Fruit fly (Drosophila melanogaster): ENCODE measurements around the gene myo.

The myo gene

dm6 chr4:722904-723303 is 27.0 kb upstream of the myo start (continued):
- no peak for TF ChIP-seq CG15601 (tag; optimal IDR thresholded peaks at IDR 0.05)
- no peak for TF ChIP-seq Spps (tag; optimal IDR thresholded peaks at IDR 0.05)
- TF ChIP-seq E2f2 (GFP tag; IDR thresholded peaks at IDR 0.05), result no peak
- peak; percentile 62 for TF ChIP-seq CG16813 (GFP tag; IDR thresholded peaks at IDR 0.05; ENCODE audit: partially characterized antibody)
- TF ChIP-seq CG6791 (GFP tag; IDR thresholded peaks at IDR 0.05; ENCODE audit: partially characterized antibody), result peak; percentile 67; the same call in 1 of the 3 replicates
- no peak for TF ChIP-seq Blimp-1 (GFP tag; optimal IDR thresholded peaks at IDR 0.05)
- TF ChIP-seq wor (GFP tag; IDR thresholded peaks at IDR 0.05), result no peak
- TF ChIP-seq p53 (GFP tag; optimal IDR thresholded peaks at IDR 0.05), result no peak
- TF ChIP-seq danr (GFP tag; IDR thresholded peaks at IDR 0.05), result no peak
- TF ChIP-seq gce (GFP tag; IDR thresholded peaks at IDR 0.05), result no peak
- TF ChIP-seq CG3995 (GFP tag; optimal IDR thresholded peaks at IDR 0.05), result no peak
- no peak for TF ChIP-seq CG3065 (GFP tag; optimal IDR thresholded peaks at IDR 0.05)
- no peak for TF ChIP-seq fd3F (GFP tag; optimal IDR thresholded peaks at IDR 0.05)

- TF ChIP-seq CG2199 (GFP tag; IDR thresholded peaks at IDR 0.05) (peak; percentile 81), CG15514 (GFP tag; optimal IDR thresholded peaks at IDR 0.05) (peak; percentile 3), dmrt99B (tag; optimal IDR thresholded peaks at IDR 0.05) (no peak), CG6791 (GFP tag; IDR thresholded peaks at IDR 0.05; ENCODE audit: partially characterized antibody) (0 out of 3 replicates have a peak, but pooled peaks have one; percentile 53), nom (GFP tag; optimal IDR thresholded peaks at IDR 0.05) (no peak), phol (tag; optimal IDR thresholded peaks at IDR 0.05) (peak; percentile 29)
Measured at dm6 chr4:722319-722718, 26.5 kb upstream of the myo start.

- TF ChIP-seq ftz-f1 (GFP tag; optimal IDR thresholded peaks at IDR 0.05), result peak; percentile 11
- TF ChIP-seq CG7839 (tag; optimal IDR thresholded peaks at IDR 0.05), result no peak
- peak; percentile 21; the same call in 1 of the 3 replicates for TF ChIP-seq CG14860 (GFP tag; IDR thresholded peaks at IDR 0.05; ENCODE audit: partially characterized antibody)
- peak; percentile 50 for TF ChIP-seq CG1603 (tag; optimal IDR thresholded peaks at IDR 0.05)
- TF ChIP-seq CG6791 (GFP tag; IDR thresholded peaks at IDR 0.05; ENCODE audit: partially characterized antibody), result peak; percentile 42; the same call in 2 of the 3 replicates
- no peak for TF ChIP-seq CG13775 (GFP tag; optimal IDR thresholded peaks at IDR 0.05)
- peak; percentile 26 for TF ChIP-seq Ets97D (GFP tag; optimal IDR thresholded peaks at IDR 0.05)
- peak; percentile 6 for TF ChIP-seq BEAF-32 (GFP tag; optimal IDR thresholded peaks at IDR 0.05)
- peak; percentile 87 for TF ChIP-seq CG10267 (tag; optimal IDR thresholded peaks at IDR 0.05)
- TF ChIP-seq CG32772 (GFP tag; IDR thresholded peaks at IDR 0.05), result no peak
- peak; percentile 36 for TF ChIP-seq Hmr (GFP tag; optimal IDR thresholded peaks at IDR 0.05)
- TF ChIP-seq Bgb (GFP tag; IDR thresholded peaks at IDR 0.05; ENCODE audit: partially characterized antibody), result peak; percentile 34; the same call in 1 of the 2 replicates
- peak; percentile 45 for TF ChIP-seq CG8290 (GFP tag; optimal IDR thresholded peaks at IDR 0.05)
- TF ChIP-seq CG8290 (tag; optimal IDR thresholded peaks at IDR 0.05), result peak; percentile 10 to 16
- no peak for TF ChIP-seq ham (GFP tag; IDR thresholded peaks at IDR 0.05)
- no peak for TF ChIP-seq NK7.1 (GFP tag; optimal IDR thresholded peaks at IDR 0.05)
- TF ChIP-seq stwl (tag; optimal IDR thresholded peaks at IDR 0.05), result peak; percentile 98
- no peak for TF ChIP-seq Dek (tag; optimal IDR thresholded peaks at IDR 0.05)
- no peak for TF ChIP-seq CG12659 (GFP tag; optimal IDR thresholded peaks at IDR 0.05)
- TF ChIP-seq toy (GFP tag; IDR thresholded peaks at IDR 0.05), result no peak
- TF ChIP-seq fu2 (GFP tag; optimal IDR thresholded peaks at IDR 0.05), result no peak
- no peak for TF ChIP-seq Lpt (GFP tag; optimal IDR thresholded peaks at IDR 0.05)
- TF ChIP-seq amos (GFP tag; IDR thresholded peaks at IDR 0.05; ENCODE audit: partially characterized antibody), result peak; percentile 26; the same call in 1 of the 2 replicates
- TF ChIP-seq Myb (GFP tag; optimal IDR thresholded peaks at IDR 0.05), result peak; percentile 16
- peak; percentile 32; the same call in 1 of the 2 replicates for TF ChIP-seq CG13287 (GFP tag; IDR thresholded peaks at IDR 0.05; ENCODE audit: partially characterized antibody)
- peak; percentile 73 for TF ChIP-seq zen (tag; optimal IDR thresholded peaks at IDR 0.05)
- TF ChIP-seq pita (GFP tag; optimal IDR thresholded peaks at IDR 0.05), result peak; percentile 53
- peak; percentile 63 for TF ChIP-seq CG33213 (GFP tag; optimal IDR thresholded peaks at IDR 0.05)
- no peak for TF ChIP-seq sd (tag; optimal IDR thresholded peaks at IDR 0.05)
- peak; percentile 80 for TF ChIP-seq Lhr (GFP tag; optimal IDR thresholded peaks at IDR 0.05)
- TF ChIP-seq CG16813 (GFP tag; IDR thresholded peaks at IDR 0.05; ENCODE audit: partially characterized antibody), result peak; percentile 34; the same call in 2 of the 3 replicates
Measured at dm6 chr4:721774-722173, 25.9 kb upstream of the myo start.
